Worm (Caenorhabditis elegans) whole organism, L2 larva: ENCODE results near the gene coa-4.

Experiments
- F13H6.1 ChIP-seq: sonication (generic microtip); optimal IDR thresholded peaks from 2 replicates; lab custom pipeline; 2016; ENCODE audit warnings: missing genetic modification characterization, missing compliant biosample characterization
- R02D3.7 ChIP-seq: fragments of 150-350 bp; optimal IDR thresholded peaks from 2 replicates; lab custom pipeline; 2014; ENCODE audit warnings: missing biosample characterization, missing genetic modification characterization
- ama-1 ChIP-seq: fragments of 150-350 bp; optimal IDR thresholded peaks from 2 replicates; lab custom pipeline; 2018; ENCODE audit warnings: inconsistent platforms
- ceh-16 ChIP-seq: fragments of 150-350 bp; optimal IDR thresholded peaks from 2 replicates; lab custom pipeline; 2014; ENCODE audit warnings: missing biosample characterization, missing genetic modification characterization
- elt-1 ChIP-seq: fragments of 150-350 bp; optimal IDR thresholded peaks from 2 replicates; lab custom pipeline; 2014; ENCODE audit warnings: missing biosample characterization, missing genetic modification characterization
- mbf-1 ChIP-seq: sonication (generic microtip); optimal IDR thresholded peaks from 2 replicates; lab custom pipeline; 2017; ENCODE audit warnings: missing biosample characterization, missing genetic modification characterization
- nhr-12 ChIP-seq: fragments of 150-350 bp; optimal IDR thresholded peaks from 2 replicates; lab custom pipeline; 2014; ENCODE audit warnings: missing biosample characterization, missing genetic modification characterization
- unc-62 ChIP-seq: fragments of 150-350 bp; optimal IDR thresholded peaks from 2 replicates; lab custom pipeline; 2014; ENCODE audit warnings: missing biosample characterization, missing genetic modification reagents, missing genetic modification characterization
- zag-1 ChIP-seq: fragments of 150-350 bp; optimal IDR thresholded peaks from 2 replicates; lab custom pipeline; 2014; ENCODE audit warnings: missing biosample characterization, missing genetic modification characterization
- ztf-1 ChIP-seq: fragments of 200-800 bp; sonication (Bioruptor generic); conservative IDR thresholded peaks from 2 replicates; pipeline ENCODE4 v1.3.6; 2022; ENCODE audit warnings: missing genetic modification characterization, missing compliant biosample characterization
- ztf-4 ChIP-seq: fragments of 150-350 bp; optimal IDR thresholded peaks from 2 replicates; lab custom pipeline; 2014; ENCODE audit warnings: missing biosample characterization, missing genetic modification characterization

ce11 chrIV:9335552-9336251, at the start of gene coa-4, which contains the start of gene T20D3.14:
- TF ChIP-seq unc-62 (GFP tag; lab: Kevin White, UChicago): no peak
- TF ChIP-seq R02D3.7 (tag; lab: Kevin White, UChicago): no peak
- no peak for TF ChIP-seq ztf-1 (GFP tag; lab: Robert Waterston, UW)
- TF ChIP-seq mbf-1 (tag; lab: Kevin White, UChicago): no peak
- TF ChIP-seq elt-1: no peak
- TF ChIP-seq ceh-16 (tag; lab: Kevin White, UChicago): no peak
- TF ChIP-seq nhr-12: no peak
- no peak for TF ChIP-seq zag-1 (tag; lab: Kevin White, UChicago)
- peak; percentile 28 for TF ChIP-seq F13H6.1 (tag; lab: Kevin White, UChicago)
- TF ChIP-seq ztf-4: no peak
- no peak for TF ChIP-seq ama-1 (lab: Kevin White, UChicago)
